Worm (Caenorhabditis elegans): Measurements from ENCODE around the gene T16G1.6.

DNA sequence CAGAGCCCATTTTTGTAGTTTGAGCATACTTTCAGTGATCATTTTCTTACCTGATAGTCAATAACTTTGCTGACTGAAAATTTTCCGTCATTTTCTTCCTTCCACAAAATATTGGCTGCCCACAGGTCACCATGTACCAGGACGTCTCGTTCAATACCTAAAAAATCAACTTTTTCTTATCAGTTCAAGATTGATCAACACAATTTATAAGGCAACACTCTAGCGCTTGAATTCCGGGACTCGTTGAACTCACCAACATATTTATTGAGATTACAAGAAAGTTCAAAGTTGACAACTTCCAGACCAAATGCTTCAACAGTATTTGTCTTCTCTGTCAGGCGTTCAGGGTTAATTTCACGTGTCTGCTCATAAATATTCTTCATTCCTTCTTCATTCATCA, 3.3 kb downstream of the T16G1.6 start:
- no peak for TF ChIP-seq mep-1 (tag; optimal IDR thresholded peaks at IDR 0.05)
- no peak for TF ChIP-seq daf-12 (tag; optimal IDR thresholded peaks at IDR 0.05)
- no peak for TF ChIP-seq lsy-2 (tag; optimal IDR thresholded peaks at IDR 0.05)
- no peak for TF ChIP-seq nhr-41 (GFP tag; IDR thresholded peaks at IDR 0.05)
- no peak for TF ChIP-seq nhr-237 (tag; optimal IDR thresholded peaks at IDR 0.05)
- TF ChIP-seq php-3 (GFP tag; IDR thresholded peaks at IDR 0.05), result no peak

Measured in whole organism, L4 larva.